Worm (Caenorhabditis elegans): ENCODE data around the gene AC3.5.

DNA sequence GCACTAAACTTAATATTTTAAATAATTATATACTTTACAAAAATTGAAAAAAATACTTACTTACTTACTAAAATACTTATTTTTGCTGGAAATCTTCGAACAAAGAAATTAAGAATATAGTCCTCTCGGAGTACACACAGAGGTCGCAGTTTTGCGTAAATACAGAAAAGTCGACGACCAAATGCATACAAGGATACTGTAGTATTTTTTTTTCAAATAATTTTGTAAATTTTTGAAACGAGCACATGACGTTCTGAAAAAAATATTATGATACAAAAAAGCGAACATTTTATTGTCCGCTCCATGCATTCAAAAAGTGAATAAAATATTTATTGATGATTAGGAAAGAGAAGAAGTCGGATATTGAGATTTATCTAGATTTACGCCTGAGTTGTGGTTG is 37.9 kb downstream of the AC3.5 start, which contains the start of gene apc-10:
- TF ChIP-seq fos-1 (tag; optimal IDR thresholded peaks at IDR 0.05) (no peak), elt-3 (tag; optimal IDR thresholded peaks at IDR 0.05) (no peak), snpc-4 (tag; optimal IDR thresholded peaks at IDR 0.05) (no peak), nhr-12 (tag; optimal IDR thresholded peaks at IDR 0.05) (no peak), ZK546.5 (tag; optimal IDR thresholded peaks at IDR 0.05) (no peak), nhr-77 (tag; optimal IDR thresholded peaks at IDR 0.05) (no peak), egl-5 (tag; optimal IDR thresholded peaks at IDR 0.05) (no peak), ztf-11 (tag; optimal IDR thresholded peaks at IDR 0.05) (no peak), pha-4 (tag; optimal IDR thresholded peaks at IDR 0.05) (no peak), ztf-4 (tag; optimal IDR thresholded peaks at IDR 0.05) (no peak)
